Fruit fly (Drosophila melanogaster): Measurements from ENCODE around the gene dl.

The dl gene

DNA sequence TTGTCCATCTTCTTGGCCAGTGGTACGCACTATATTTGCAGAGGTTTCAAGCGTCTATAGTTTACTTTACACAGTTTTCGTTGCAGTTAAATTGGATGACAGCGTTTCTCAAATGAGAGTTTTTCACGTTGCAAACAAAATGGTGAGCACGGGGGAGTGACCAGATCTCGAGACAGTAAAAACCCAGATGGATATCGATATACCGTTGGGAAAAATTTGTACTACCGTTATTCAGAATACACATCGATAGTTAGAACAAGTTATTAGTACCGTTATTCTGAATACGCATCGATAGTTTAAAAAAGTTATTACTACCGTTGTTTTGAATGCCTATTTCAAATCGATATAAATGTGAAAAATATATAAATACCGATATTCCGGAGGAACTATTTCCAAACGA, 27.5 kb upstream of the dl start, which contains the start of gene cass (continued):
- TF ChIP-seq Nf-YB (GFP tag; optimal IDR thresholded peaks at IDR 0.05) (no peak), CG31365 (tag; optimal IDR thresholded peaks at IDR 0.05) (no peak), Elba2 (GFP tag; optimal IDR thresholded peaks at IDR 0.05) (peak; percentile 17), CG13424 (tag; optimal IDR thresholded peaks at IDR 0.05) (no peak), CG10431 (GFP tag; optimal IDR thresholded peaks at IDR 0.05) (no peak), pum (GFP tag; optimal IDR thresholded peaks at IDR 0.05) (no peak), sim (GFP tag; IDR thresholded peaks at IDR 0.05) (no peak), org-1 (GFP tag; optimal IDR thresholded peaks at IDR 0.05) (no peak), D (optimal IDR thresholded peaks at IDR 0.05) (no peak), D (GFP tag; optimal IDR thresholded peaks at IDR 0.05) (no peak), CG18619 (GFP tag; optimal IDR thresholded peaks at IDR 0.05) (no peak), Nf-YC (tag; optimal IDR thresholded peaks at IDR 0.05) (no peak), CG8478 (optimal IDR thresholded peaks at IDR 0.05) (no peak), CG11695 (GFP tag; IDR thresholded peaks at IDR 0.05) (no peak), Blimp-1 (GFP tag; optimal IDR thresholded peaks at IDR 0.05) (no peak), repo (GFP tag; optimal IDR thresholded peaks at IDR 0.05) (no peak), CG13123 (GFP tag; optimal IDR thresholded peaks at IDR 0.05) (no peak), Lpt (GFP tag; optimal IDR thresholded peaks at IDR 0.05) (no peak), Hr51 (GFP tag; optimal IDR thresholded peaks at IDR 0.05) (no peak), trem (tag; optimal IDR thresholded peaks at IDR 0.05) (peak; percentile 82), slou (GFP tag; optimal IDR thresholded peaks at IDR 0.05) (no peak), amos (GFP tag; IDR thresholded peaks at IDR 0.05; ENCODE audit: partially characterized antibody) (peak; percentile 95)

- TF ChIP-seq CG15601 (tag; optimal IDR thresholded peaks at IDR 0.05) (peak; percentile 68), Doc3 (GFP tag; IDR thresholded peaks at IDR 0.05; ENCODE audit: partially characterized antibody) (peak; percentile 60; the same call in 2 of the 3 replicates), Dll (GFP tag; IDR thresholded peaks at IDR 0.05; ENCODE audit: partially characterized antibody) (peak; percentile 78), CG18262 (tag; optimal IDR thresholded peaks at IDR 0.05) (peak; percentile 11), bcd (GFP tag; optimal IDR thresholded peaks at IDR 0.05) (no peak), CG12236 (GFP tag; optimal IDR thresholded peaks at IDR 0.05) (no peak), CG3847 (GFP tag; IDR thresholded peaks at IDR 0.05) (no peak), CG17612 (GFP tag; IDR thresholded peaks at IDR 0.05) (0 out of 2 replicates have a peak, but pooled peaks have one; percentile 7), lov (optimal IDR thresholded peaks at IDR 0.05) (no peak), lov (GFP tag; IDR thresholded peaks at IDR 0.05) (no peak), CG7963 (GFP tag; IDR thresholded peaks at IDR 0.05; ENCODE audit: partially characterized antibody) (0 out of 3 replicates have a peak, but pooled peaks have one; percentile 9), nerfin-1 (tag; optimal IDR thresholded peaks at IDR 0.05) (peak; percentile 99), lbe (GFP tag; optimal IDR thresholded peaks at IDR 0.05) (peak; percentile 37), CG17361 (GFP tag; IDR thresholded peaks at IDR 0.05) (0 out of 3 replicates have a peak, but pooled peaks have one; percentile 36), CkIIα-i1 (GFP tag; IDR thresholded peaks at IDR 0.05) (no peak), ssp (GFP tag; IDR thresholded peaks at IDR 0.05) (peak; percentile 71), bsh (GFP tag; optimal IDR thresholded peaks at IDR 0.05) (peak in 1 of 2 experiments; percentile 0), HmgZ (tag; optimal IDR thresholded peaks at IDR 0.05) (peak; percentile 73), Hmr (GFP tag; optimal IDR thresholded peaks at IDR 0.05) (peak; percentile 72), CG14014 (GFP tag; IDR thresholded peaks at IDR 0.05) (no peak), fd3F (GFP tag; optimal IDR thresholded peaks at IDR 0.05) (no peak), twi (tag; optimal IDR thresholded peaks at IDR 0.05) (no peak), CG7786 (GFP tag; optimal IDR thresholded peaks at IDR 0.05) (no peak), Gsc (GFP tag; IDR thresholded peaks at IDR 0.05) (no peak), Bgb (GFP tag; IDR thresholded peaks at IDR 0.05; ENCODE audit: partially characterized antibody) (peak; percentile 56), HLH4C (GFP tag; IDR thresholded peaks at IDR 0.05; ENCODE audit: partially characterized antibody) (peak; percentile 80), pnt (GFP tag; optimal IDR thresholded peaks at IDR 0.05) (no peak)
Measured at dm6 chr2L:17472582-17473524, 22.7 kb upstream of the dl start, which contains the start of gene BicD. TSS of gene BicD (minus strand) at chr2L:17473215.
